Fruit fly (Drosophila melanogaster) whole organism, larva: ENCODE data around the gene RabGGTb.
A peak's percentile ranks its signal among the peaks of the same experiment; 100 is the strongest.

Experiments used
- noc ChIP-seq: fragments of 200-800 bp; sonication (Bioruptor generic); optimal IDR thresholded peaks from 3 replicates; lab custom pipeline; 2019; ENCODE audit warnings: missing biosample characterization, mild to moderate bottlenecking, missing genetic modification characterization, moderate library complexity

RabGGTb gene

dm6 chr2L:2857862-2858734 lies 20.8 kb upstream of the RabGGTb start:
- peak; percentile 62 for TF ChIP-seq noc (tag; lab: Kevin White, UChicago)

dm6 chr2L:2861140-2861884 lies 17.6 kb upstream of the RabGGTb start:
- no peak for TF ChIP-seq noc (tag; lab: Kevin White, UChicago)

- TF ChIP-seq noc (tag; lab: Kevin White, UChicago), result peak; percentile 11
These were observed 16.9 kb upstream of the RabGGTb start for dm6 chr2L:2861885-2862620.

dm6 chr2L:2862621-2862962 lies 16.3 kb upstream of the RabGGTb start:
- TF ChIP-seq noc (tag; lab: Kevin White, UChicago), result no peak

- no peak for TF ChIP-seq noc (tag; lab: Kevin White, UChicago)
These were observed 14.3 kb upstream of the RabGGTb start for dm6 chr2L:2864601-2865000.

- TF ChIP-seq noc (tag; lab: Kevin White, UChicago), result peak; percentile 43
These were observed 13.2 kb upstream of the RabGGTb start for dm6 chr2L:2865560-2866309.

- TF ChIP-seq noc (tag; lab: Kevin White, UChicago), result no peak
These were observed 9.8 kb upstream of the RabGGTb start, which contains the start of gene CG8813 for dm6 chr2L:2869008-2869702. TSS of gene CG8813 (plus strand) at chr2L:2869652.

dm6 chr2L:2872309-2872932 lies 6.5 kb upstream of the RabGGTb start:
- peak; percentile 44 for TF ChIP-seq noc (tag; lab: Kevin White, UChicago)

dm6 chr2L:2872968-2873728 lies 5.8 kb upstream of the RabGGTb start:
- peak; percentile 2 for TF ChIP-seq noc (tag; lab: Kevin White, UChicago)

dm6 chr2L:2873729-2874127 lies 5.2 kb upstream of the RabGGTb start:
- TF ChIP-seq noc (tag; lab: Kevin White, UChicago), result no peak

dm6 chr2L:2874185-2874541 lies 4.7 kb upstream of the RabGGTb start, which contains the start of gene Ifrd1:
TSS of gene Ifrd1 (minus strand) at chr2L:2874489.
- TF ChIP-seq noc (tag; lab: Kevin White, UChicago), result no peak

- peak; percentile 72 for TF ChIP-seq noc (tag; lab: Kevin White, UChicago)
These were observed 4.2 kb upstream of the RabGGTb start, which contains the start of gene CG8814 for dm6 chr2L:2874542-2875194. TSS of gene CG8814 (plus strand) at chr2L:2874890.

dm6 chr2L:2878188-2878587 lies 724 bp upstream of the RabGGTb start, which contains the start of the genes Prx6a and Sbat:
TSS of gene Prx6a (minus strand) at chr2L:2878232.
TSS of gene Sbat (plus strand) at chr2L:2878344.
- TF ChIP-seq noc (tag; lab: Kevin White, UChicago), result peak; percentile 79
